Fruit fly (Drosophila melanogaster): Measurements from ENCODE around the gene CG10947.
A peak's percentile ranks its signal among the peaks of the same experiment; 100 is the strongest.

DNA sequence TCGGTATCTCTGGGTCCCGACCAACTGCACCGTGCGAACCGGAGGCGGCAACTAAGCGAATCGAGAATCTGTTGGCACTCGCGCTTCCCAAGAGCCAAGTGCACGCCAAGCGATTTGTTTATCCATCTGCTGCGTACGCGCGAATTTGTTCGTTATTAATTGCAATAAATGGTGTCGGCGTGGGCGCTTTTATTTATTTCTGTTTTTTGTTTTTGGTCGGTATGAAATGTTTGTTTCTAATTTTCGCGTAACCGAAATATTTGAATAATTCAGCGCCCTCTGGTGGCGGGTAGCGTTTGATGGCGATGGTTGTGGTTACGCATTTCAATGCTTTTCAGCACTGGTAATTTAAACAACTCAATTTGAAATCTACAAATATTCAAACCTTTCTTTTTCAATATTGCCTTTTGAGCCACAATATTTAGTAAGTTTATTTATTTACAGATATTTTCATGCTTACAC lies at the start of gene CG10947:
- TF ChIP-seq rn (GFP tag; IDR thresholded peaks at IDR 0.05) (no peak), Snoo (tag; optimal IDR thresholded peaks at IDR 0.05) (peak; percentile 38), CG14655 (GFP tag; optimal IDR thresholded peaks at IDR 0.05) (no peak), CG13204 (GFP tag; optimal IDR thresholded peaks at IDR 0.05) (no peak), Pif1B (GFP tag; optimal IDR thresholded peaks at IDR 0.05) (no peak), fd96Ca (GFP tag; IDR thresholded peaks at IDR 0.05) (no peak), CG8301 (tag; optimal IDR thresholded peaks at IDR 0.05) (peak; percentile 9), EcR (GFP tag; optimal IDR thresholded peaks at IDR 0.05) (no peak), gl (tag; optimal IDR thresholded peaks at IDR 0.05) (no peak), CG4496 (GFP tag; IDR thresholded peaks at IDR 0.05) (peak; percentile 68)
